Worm (Caenorhabditis elegans) whole organism, early embryonic: ENCODE results near the gene tsen-2.

Source experiments
- B0310.2 ChIP-seq: sonication (generic microtip); optimal IDR thresholded peaks from 2 replicates; lab custom pipeline; 2016; ENCODE audit warnings: mild to moderate bottlenecking, missing genetic modification characterization, missing compliant biosample characterization
- F13C5.2 ChIP-seq: sonication (generic microtip); optimal IDR thresholded peaks from 2 replicates; lab custom pipeline; 2017; ENCODE audit warnings: mild to moderate bottlenecking, missing genetic modification characterization, inconsistent platforms, missing compliant biosample characterization
- aly-1 ChIP-seq: sonication (generic microtip); optimal IDR thresholded peaks from 2 replicates; lab custom pipeline; 2016; ENCODE audit warnings: missing genetic modification characterization, missing compliant biosample characterization
- ama-1 ChIP-seq: fragments of 150-350 bp; optimal IDR thresholded peaks from 2 replicates; lab custom pipeline; 2014
- ceh-13 ChIP-seq: fragments of 200-800 bp; sonication (Bioruptor generic); optimal IDR thresholded peaks from 2 replicates; lab custom pipeline; 2018; ENCODE audit warnings: mild to moderate bottlenecking, missing genetic modification characterization, missing compliant biosample characterization
- ceh-36 ChIP-seq: sonication (generic microtip); optimal IDR thresholded peaks from 2 replicates; lab custom pipeline; 2016; ENCODE audit warnings: missing genetic modification characterization, inconsistent platforms, missing compliant biosample characterization
- ets-7 ChIP-seq: sonication (generic microtip); optimal IDR thresholded peaks from 2 replicates; lab custom pipeline; 2016; ENCODE audit warnings: missing genotype, missing genetic modification characterization, missing compliant biosample characterization
- flt-1 ChIP-seq: fragments of 200-800 bp; sonication (Bioruptor generic); IDR thresholded peaks from 2 replicates; pipeline ENCODE4 v1.3.6; 2022; ENCODE audit warnings: missing genetic modification characterization, missing compliant biosample characterization
- hmbx-1 ChIP-seq: sonication (generic microtip); optimal IDR thresholded peaks from 2 replicates; lab custom pipeline; 2016; ENCODE audit warnings: mild to moderate bottlenecking, missing genetic modification characterization, missing compliant biosample characterization
- hmg-4 ChIP-seq: fragments of 200-800 bp; sonication (Bioruptor generic); optimal IDR thresholded peaks from 2 replicates; lab custom pipeline; 2018; ENCODE audit warnings: mild to moderate bottlenecking, missing genetic modification characterization, missing compliant biosample characterization
- hnd-1 ChIP-seq: sonication (generic microtip); optimal IDR thresholded peaks from 2 replicates; lab custom pipeline; 2016; ENCODE audit warnings: missing genetic modification characterization, missing compliant biosample characterization
- pes-1 ChIP-seq: fragments of 200-800 bp; sonication (Bioruptor generic); IDR thresholded peaks from 2 replicates; pipeline ENCODE4 v1.3.6; 2022; ENCODE audit warnings: missing genetic modification reagents, missing genetic modification characterization, missing compliant biosample characterization
- scrt-1 ChIP-seq: fragments of 200-800 bp; sonication (Bioruptor generic); IDR thresholded peaks from 2 replicates; pipeline ENCODE4 v1.3.6; 2022; ENCODE audit warnings: missing genetic modification characterization, missing compliant biosample characterization
- sea-1 ChIP-seq: fragments of 200-800 bp; sonication (Bioruptor generic); conservative IDR thresholded peaks from 2 replicates; pipeline ENCODE4 v1.3.6; 2022; ENCODE audit warnings: missing genetic modification characterization, missing compliant biosample characterization
- tbx-11 ChIP-seq: fragments of 200-800 bp; sonication (Bioruptor generic); IDR thresholded peaks from 2 replicates; pipeline ENCODE4 v1.3.6; 2022; ENCODE audit warnings: missing genetic modification characterization, missing compliant biosample characterization
- tbx-37 ChIP-seq: fragments of 200-800 bp; sonication (Bioruptor generic); conservative IDR thresholded peaks from 2 replicates; pipeline ENCODE4 v1.3.6; 2022; ENCODE audit warnings: missing genetic modification reagents, missing genetic modification characterization, missing compliant biosample characterization
- tra-4 ChIP-seq: sonication (generic microtip); optimal IDR thresholded peaks from 2 replicates; lab custom pipeline; 2017; ENCODE audit warnings: missing genetic modification characterization, missing compliant biosample characterization

The tsen-2 gene

ce11 chrIII:11869231-11869912 lies 28.7 kb downstream of the tsen-2 start, which contains the start of gene taf-12:
Gene taf-12, minus strand, starts transcription at chrIII:11869281.
- TF ChIP-seq hnd-1 (tag; lab: Kevin White, UChicago): no peak
- no peak for TF ChIP-seq flt-1 (GFP tag; lab: Robert Waterston, UW)

DNA sequence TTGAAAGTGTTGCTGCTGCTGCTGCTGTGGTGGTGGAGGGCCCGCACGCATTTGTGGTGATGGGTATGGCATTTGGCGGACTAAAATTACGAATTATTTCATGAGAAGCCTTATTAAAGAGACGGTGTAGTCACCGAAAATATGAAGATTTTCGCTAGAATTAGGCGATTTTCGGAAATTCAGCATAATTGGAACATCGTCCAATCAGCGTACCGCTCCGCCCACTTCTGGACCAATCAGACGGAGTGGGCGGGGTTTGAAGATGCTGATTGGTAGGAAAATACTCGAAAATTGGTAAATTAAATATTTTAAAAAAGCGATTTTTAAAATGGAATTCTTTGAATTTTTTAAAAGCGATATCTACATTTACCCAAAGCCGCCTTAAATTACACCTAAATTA lies 31.9 kb downstream of the tsen-2 start:
- no peak for TF ChIP-seq hmg-4 (GFP tag; lab: Kevin White, UChicago)
- TF ChIP-seq hmbx-1 (tag; lab: Kevin White, UChicago): no peak
- TF ChIP-seq ceh-13 (GFP tag; lab: Kevin White, UChicago): no peak
- no peak for TF ChIP-seq ceh-36 (tag; lab: Kevin White, UChicago)
- no peak for TF ChIP-seq scrt-1
- TF ChIP-seq tra-4 (tag; lab: Kevin White, UChicago): no peak
- no peak for TF ChIP-seq ama-1
- no peak for TF ChIP-seq B0310.2 (tag; lab: Kevin White, UChicago)
- no peak for TF ChIP-seq sea-1
- no peak for TF ChIP-seq tbx-37 (GFP tag; lab: Robert Waterston, UW)

DNA sequence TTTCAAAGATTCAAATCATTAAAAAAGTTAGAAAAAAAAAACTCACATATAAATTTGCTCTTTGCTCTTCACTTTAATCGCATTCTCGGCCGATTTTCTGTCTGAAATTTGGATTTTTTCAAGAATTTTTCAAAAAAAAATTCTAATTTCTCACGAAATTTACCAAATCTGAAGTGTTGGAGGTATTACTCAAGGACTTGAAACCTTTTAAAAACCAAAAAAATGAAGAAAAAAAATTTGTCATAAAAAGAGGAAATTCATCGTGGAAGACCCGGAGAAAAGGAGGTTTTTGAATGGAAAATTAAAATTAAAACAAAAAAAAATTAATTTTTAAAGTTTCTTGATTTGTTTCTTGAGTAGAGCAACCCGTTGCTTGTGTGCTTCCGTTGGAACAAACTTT lies 35.9 kb downstream of the tsen-2 start, which contains the start of gene Y56A3A.2:
Gene Y56A3A.2, minus strand, starts transcription at position 101 of the 400 bp plus-strand sequence.
- no peak for TF ChIP-seq tra-4 (tag; lab: Kevin White, UChicago)
- no peak for TF ChIP-seq hmbx-1 (tag; lab: Kevin White, UChicago)

DNA sequence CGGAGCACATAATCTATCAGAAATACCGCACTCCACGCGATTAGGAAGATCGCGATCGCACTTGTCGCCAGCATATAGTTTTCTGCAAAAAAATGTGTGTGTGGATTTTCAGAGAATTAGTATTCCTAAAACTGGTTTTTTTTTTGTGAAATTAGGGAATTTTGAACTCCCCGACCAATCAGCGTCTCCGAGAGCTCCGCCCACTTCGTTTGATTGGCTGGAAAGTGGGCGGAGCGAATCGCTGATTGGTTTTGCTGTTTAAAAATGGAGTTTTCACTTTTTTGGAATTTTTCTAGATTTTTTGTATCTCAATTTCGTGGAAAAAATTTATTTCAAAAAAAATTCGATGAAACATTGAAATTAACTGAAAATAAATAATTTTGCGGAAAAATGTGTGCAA lies 36.9 kb downstream of the tsen-2 start:
- no peak for TF ChIP-seq ceh-13 (GFP tag; lab: Kevin White, UChicago)
- no peak for TF ChIP-seq tbx-11
- TF ChIP-seq flt-1 (GFP tag; lab: Robert Waterston, UW): no peak
- TF ChIP-seq ama-1: no peak
- no peak for TF ChIP-seq aly-1 (tag; lab: Kevin White, UChicago)
- TF ChIP-seq tra-4 (tag; lab: Kevin White, UChicago): no peak
- no peak for TF ChIP-seq F13C5.2 (tag; lab: Kevin White, UChicago)
- TF ChIP-seq B0310.2 (tag; lab: Kevin White, UChicago): no peak
- no peak for TF ChIP-seq tbx-37 (GFP tag; lab: Robert Waterston, UW)
- no peak for TF ChIP-seq hnd-1 (tag; lab: Kevin White, UChicago)
- no peak for TF ChIP-seq hmbx-1 (tag; lab: Kevin White, UChicago)
- no peak for TF ChIP-seq scrt-1
- no peak for TF ChIP-seq ceh-36 (tag; lab: Kevin White, UChicago)
- TF ChIP-seq hmg-4 (GFP tag; lab: Kevin White, UChicago): no peak
- no peak for TF ChIP-seq pes-1 (GFP tag; lab: Robert Waterston, UW)
- no peak for TF ChIP-seq sea-1
- no peak for TF ChIP-seq ets-7 (tag; lab: Kevin White, UChicago)

DNA sequence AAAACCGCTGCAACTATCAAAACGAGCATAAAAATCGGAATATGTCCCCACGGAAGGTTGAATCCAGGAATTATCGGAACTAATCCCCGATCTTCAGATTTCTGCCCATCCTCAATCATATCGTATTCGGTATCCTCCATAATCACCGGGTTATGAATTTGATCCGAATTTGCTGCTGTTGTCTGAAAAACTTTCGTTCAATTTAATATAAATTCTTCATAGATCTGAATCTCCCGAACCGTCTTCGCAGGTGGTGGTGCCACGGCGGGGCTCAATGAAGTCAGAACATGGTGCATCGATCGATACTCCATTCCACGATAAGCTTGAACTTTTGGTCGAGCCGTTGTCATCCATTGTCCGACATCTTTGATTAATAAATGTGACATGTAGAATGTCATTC lies 41.2 kb downstream of the tsen-2 start:
- TF ChIP-seq B0310.2 (tag; lab: Kevin White, UChicago) (no peak), ceh-13 (GFP tag; lab: Kevin White, UChicago) (no peak), hnd-1 (tag; lab: Kevin White, UChicago) (no peak), pes-1 (GFP tag; lab: Robert Waterston, UW) (no peak), ceh-36 (tag; lab: Kevin White, UChicago) (no peak), tra-4 (tag; lab: Kevin White, UChicago) (no peak), F13C5.2 (tag; lab: Kevin White, UChicago) (no peak), hmg-4 (GFP tag; lab: Kevin White, UChicago) (no peak), tbx-11 (no peak), scrt-1 (no peak), sea-1 (no peak), tbx-37 (GFP tag; lab: Robert Waterston, UW) (no peak)

DNA sequence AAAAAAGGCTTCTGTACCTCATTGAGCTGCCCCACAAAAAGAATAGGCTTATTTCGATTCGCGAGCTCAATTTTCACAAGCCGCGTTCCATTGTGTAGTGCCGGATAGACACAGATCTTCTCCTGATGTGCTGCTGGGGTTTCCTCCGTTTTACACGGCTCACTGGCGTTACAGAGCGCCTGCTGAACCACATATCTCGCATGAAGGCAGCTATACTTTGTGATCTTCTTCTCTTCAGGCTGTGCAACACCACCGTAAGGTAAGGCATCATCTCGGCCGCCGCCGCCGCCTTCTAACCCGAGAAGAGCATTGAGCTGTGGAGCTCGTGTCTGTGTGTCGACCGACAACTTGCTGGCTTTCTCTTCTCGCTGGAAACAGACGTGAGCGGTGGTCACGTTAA lies 44.5 kb downstream of the tsen-2 start:
- TF ChIP-seq ceh-13 (GFP tag; lab: Kevin White, UChicago) (no peak), hmbx-1 (tag; lab: Kevin White, UChicago) (no peak), B0310.2 (tag; lab: Kevin White, UChicago) (no peak), tra-4 (tag; lab: Kevin White, UChicago) (no peak), flt-1 (GFP tag; lab: Robert Waterston, UW) (no peak), ets-7 (tag; lab: Kevin White, UChicago) (no peak), tbx-37 (GFP tag; lab: Robert Waterston, UW) (no peak), tbx-11 (no peak)

ce11 chrIII:11849590-11849989 lies 48.5 kb downstream of the tsen-2 start:
- TF ChIP-seq hmbx-1 (tag; lab: Kevin White, UChicago) (no peak), tra-4 (tag; lab: Kevin White, UChicago) (no peak), ama-1 (no peak), ets-7 (tag; lab: Kevin White, UChicago) (no peak), aly-1 (tag; lab: Kevin White, UChicago) (no peak), ceh-13 (GFP tag; lab: Kevin White, UChicago) (no peak), tbx-37 (GFP tag; lab: Robert Waterston, UW) (no peak), F13C5.2 (tag; lab: Kevin White, UChicago) (no peak), sea-1 (no peak), pes-1 (GFP tag; lab: Robert Waterston, UW) (no peak), tbx-11 (no peak), flt-1 (GFP tag; lab: Robert Waterston, UW) (no peak), ceh-36 (tag; lab: Kevin White, UChicago) (no peak), hmg-4 (GFP tag; lab: Kevin White, UChicago) (no peak), hnd-1 (tag; lab: Kevin White, UChicago) (no peak), scrt-1 (no peak), B0310.2 (tag; lab: Kevin White, UChicago) (no peak)
